Fruit fly (Drosophila melanogaster) whole organism, embryonic: Measurements from ENCODE around the gene CG17344.

Experiments
- Asciz ChIP-seq: fragments of 200-800 bp; sonication (Bioruptor generic); optimal IDR thresholded peaks from 2 replicates; lab custom pipeline; 2017; ENCODE audit warnings: missing biosample characterization, mild to moderate bottlenecking, missing genetic modification characterization, missing genetic modification reagents
- Blimp-1 ChIP-seq: fragments of 200-800 bp; sonication (Bioruptor generic); optimal IDR thresholded peaks from 3 replicates; lab custom pipeline; 2018; ENCODE audit warnings: missing biosample characterization, missing genetic modification characterization, mild to moderate bottlenecking, moderate library complexity, missing genetic modification reagents
- CG10462 ChIP-seq: fragments of 200-800 bp; sonication (Bioruptor generic); optimal IDR thresholded peaks from 2 replicates; lab custom pipeline; 2016; ENCODE audit warnings: missing biosample characterization, missing genetic modification characterization
- CG10979 ChIP-seq: fragments of 200-800 bp; sonication (Bioruptor generic); optimal IDR thresholded peaks from 2 replicates; lab custom pipeline; 2018; ENCODE audit warnings: missing biosample characterization, mild to moderate bottlenecking, missing genetic modification characterization, moderate library complexity
- CG11695 ChIP-seq: fragments of 200-800 bp; sonication (Bioruptor generic); IDR thresholded peaks from 3 replicates; pipeline ENCODE4 v1.3.6; 2022; ENCODE audit warnings: missing biosample characterization, missing genetic modification characterization
- CG11696 ChIP-seq: fragments of 200-800 bp; sonication (Bioruptor generic); IDR thresholded peaks from 2 replicates; pipeline ENCODE4 v1.3.6; 2022; ENCODE audit warnings: missing biosample characterization, missing genetic modification characterization
- CG15514 ChIP-seq: fragments of 200-800 bp; sonication (Bioruptor generic); optimal IDR thresholded peaks from 3 replicates; lab custom pipeline; 2017; ENCODE audit warnings: missing biosample characterization, missing genetic modification characterization, mild to moderate bottlenecking, moderate library complexity, missing genetic modification reagents
- CG17186 ChIP-seq: fragments of 200-800 bp; sonication (Bioruptor generic); optimal IDR thresholded peaks from 3 replicates; lab custom pipeline; 2017; ENCODE audit warnings: missing biosample characterization, missing genetic modification reagents, missing genetic modification characterization
- CG17612 ChIP-seq: fragments of 200-800 bp; sonication (Bioruptor generic); IDR thresholded peaks from 2 replicates; pipeline ENCODE4 v1.3.6; 2022; ENCODE audit warnings: missing biosample characterization, missing genetic modification characterization
- CG18262 ChIP-seq: fragments of 200-800 bp; optimal IDR thresholded peaks from 3 replicates; lab custom pipeline; 2019; ENCODE audit warnings: missing biosample characterization, mild to moderate bottlenecking, missing genetic modification characterization, moderate library complexity
- CG1832 ChIP-seq: fragments of 200-800 bp; sonication (Bioruptor generic); optimal IDR thresholded peaks from 2 replicates; lab custom pipeline; 2017; ENCODE audit warnings: missing biosample characterization, mild to moderate bottlenecking, missing genetic modification characterization, inconsistent platforms
- CG18476 ChIP-seq: fragments of 200-800 bp; sonication (Bioruptor generic); optimal IDR thresholded peaks from 2 replicates; lab custom pipeline; 2016; ENCODE audit warnings: missing biosample characterization, mild to moderate bottlenecking, missing genetic modification characterization
- CG2199 ChIP-seq: fragments of 200-800 bp; sonication (Bioruptor generic); IDR thresholded peaks from 3 replicates; pipeline ENCODE4 v1.3.6; 2022; ENCODE audit warnings: missing biosample characterization, missing genetic modification characterization
- CG2678 ChIP-seq: fragments of 200-800 bp; sonication (Bioruptor generic); optimal IDR thresholded peaks from 3 replicates; lab custom pipeline; 2019; ENCODE audit warnings: missing biosample characterization, mild to moderate bottlenecking, missing genetic modification characterization, moderate library complexity
- CG32532 ChIP-seq: fragments of 200-800 bp; sonication (Bioruptor generic); IDR thresholded peaks from 2 replicates; pipeline ENCODE4 v1.3.6; 2022; ENCODE audit warnings: missing biosample characterization, missing genetic modification characterization
- CG3281 ChIP-seq: fragments of 200-800 bp; sonication (Bioruptor generic); optimal IDR thresholded peaks from 3 replicates; lab custom pipeline; 2017; ENCODE audit warnings: missing biosample characterization, mild to moderate bottlenecking, missing genetic modification characterization
- CG42726 ChIP-seq: fragments of 200-800 bp; sonication (Bioruptor generic); IDR thresholded peaks from 2 replicates; pipeline ENCODE4 v1.3.6; 2022; ENCODE audit warnings: missing biosample characterization, missing genetic modification characterization; ENCODE audit not compliant: partially characterized antibody
- CG4360 ChIP-seq: fragments of 200-800 bp; sonication (Bioruptor generic); IDR thresholded peaks from 2 replicates; pipeline ENCODE4 v1.3.6; 2022; ENCODE audit warnings: missing biosample characterization, missing genetic modification characterization
- CG4424 ChIP-seq: fragments of 200-800 bp; sonication (Bioruptor generic); optimal IDR thresholded peaks from 3 replicates; lab custom pipeline; 2016; ENCODE audit warnings: missing biosample characterization, missing genetic modification characterization
- CG6791 ChIP-seq: fragments of 200-800 bp; sonication (Bioruptor generic); IDR thresholded peaks from 3 replicates; pipeline ENCODE4 v1.3.6; 2022; ENCODE audit warnings: missing biosample characterization, missing genetic modification characterization; ENCODE audit not compliant: partially characterized antibody
- CG7556 ChIP-seq: fragments of 200-800 bp; sonication (Bioruptor generic); optimal IDR thresholded peaks from 2 replicates; lab custom pipeline; 2017; ENCODE audit warnings: missing biosample characterization, mild to moderate bottlenecking, missing genetic modification characterization
- Camta ChIP-seq: fragments of 200-800 bp; sonication (Bioruptor generic); optimal IDR thresholded peaks from 2 replicates; lab custom pipeline; 2016; ENCODE audit warnings: missing biosample characterization, missing genetic modification characterization
- Dek ChIP-seq: fragments of 200-800 bp; sonication (Bioruptor generic); optimal IDR thresholded peaks from 3 replicates; lab custom pipeline; 2019; ENCODE audit warnings: missing biosample characterization, mild to moderate bottlenecking, missing genetic modification characterization, moderate library complexity
- Dip3 ChIP-seq: fragments of 200-800 bp; sonication (Bioruptor generic); optimal IDR thresholded peaks from 3 replicates; lab custom pipeline; 2016; ENCODE audit warnings: missing biosample characterization, missing genetic modification characterization
- Dref ChIP-seq: fragments of 200-800 bp; sonication (Bioruptor generic); IDR thresholded peaks from 2 replicates; pipeline ENCODE4 v1.3.6; 2022; ENCODE audit warnings: missing biosample characterization, missing genetic modification characterization
- Drgx ChIP-seq: fragments of 200-800 bp; sonication (Bioruptor generic); IDR thresholded peaks from 2 replicates; pipeline ENCODE4 v1.3.6; 2022; ENCODE audit warnings: missing biosample characterization, missing genetic modification characterization
- Ets65A ChIP-seq: fragments of 200-800 bp; sonication (Bioruptor generic); peaks from one replicate; lab custom pipeline; 2016; ENCODE audit warnings: missing biosample characterization, missing genetic modification characterization
- Fer3 ChIP-seq: fragments of 200-800 bp; sonication (Bioruptor generic); optimal IDR thresholded peaks from 2 replicates; lab custom pipeline; 2018; ENCODE audit warnings: missing biosample characterization, mild to moderate bottlenecking, missing genetic modification characterization, moderate library complexity
- HLHmδ ChIP-seq: fragments of 200-800 bp; sonication (Bioruptor generic); optimal IDR thresholded peaks from 2 replicates; lab custom pipeline; 2018; ENCODE audit warnings: missing biosample characterization, mild to moderate bottlenecking, missing genetic modification characterization, moderate library complexity
- Hr39 ChIP-seq: fragments of >200 bp; optimal IDR thresholded peaks from 2 replicates; lab custom pipeline; 2017
- PHDP ChIP-seq: fragments of 200-800 bp; sonication (Bioruptor generic); optimal IDR thresholded peaks from 3 replicates; lab custom pipeline; 2018; ENCODE audit warnings: missing biosample characterization, mild to moderate bottlenecking, missing genetic modification characterization, moderate library complexity
- Pdp1 ChIP-seq, 2 experiments: fragments of 200-800 bp; sonication (Bioruptor generic); optimal IDR thresholded peaks; 3 replicates each; lab custom pipeline; 2016; ENCODE audit warnings: missing biosample characterization in 2 of 2, missing genetic modification characterization in 2 of 2, mild to moderate bottlenecking in 1 of 2, moderate library complexity in 1 of 2
- Rfx ChIP-seq: fragments of 200-800 bp; sonication (Bioruptor generic); IDR thresholded peaks from 2 replicates; pipeline ENCODE4 v1.3.6; 2022; ENCODE audit warnings: missing biosample characterization, missing genetic modification characterization
- Spps ChIP-seq: fragments of 200-800 bp; sonication (Bioruptor generic); optimal IDR thresholded peaks from 2 replicates; lab custom pipeline; 2018; ENCODE audit warnings: missing biosample characterization, mild to moderate bottlenecking, missing genetic modification characterization
- Tbp ChIP-seq: fragments of >200 bp; optimal IDR thresholded peaks from 2 replicates; lab custom pipeline; 2018; ENCODE audit warnings: missing biosample characterization, missing genetic modification characterization
- Trl ChIP-seq, 3 experiments: fragments of >200 bp in 2 of 3; fragments of 200-800 bp in 1 of 3; sonication (Bioruptor generic) in 1 of 3; optimal IDR thresholded peaks; 2 replicates in 1 of 3; 3 replicates in 2 of 3; lab custom pipeline; 2016 to 2017; ENCODE audit warnings: missing biosample characterization in 1 of 3, missing genetic modification characterization in 1 of 3
- ac ChIP-seq: fragments of 200-800 bp; sonication (Bioruptor generic); optimal IDR thresholded peaks from 3 replicates; lab custom pipeline; 2017; ENCODE audit warnings: missing biosample characterization, mild to moderate bottlenecking, missing genetic modification characterization
- chinmo ChIP-seq: fragments of 200-800 bp; sonication (Bioruptor generic); IDR thresholded peaks from 4 replicates; pipeline ENCODE4 v1.3.6; 2022; ENCODE audit warnings: missing biosample characterization, missing genetic modification characterization; ENCODE audit not compliant: partially characterized antibody
- croc ChIP-seq: fragments of 200-800 bp; sonication (Bioruptor generic); conservative IDR thresholded peaks from 3 replicates; pipeline ENCODE4 v1.3.6; 2022; ENCODE audit warnings: missing biosample characterization, missing genetic modification characterization
- dmrt11E ChIP-seq: fragments of 200-800 bp; sonication (Bioruptor generic); optimal IDR thresholded peaks from 3 replicates; lab custom pipeline; 2018; ENCODE audit warnings: missing biosample characterization, mild to moderate bottlenecking, missing genetic modification characterization, moderate library complexity
- eyg ChIP-seq: fragments of 200-800 bp; sonication (Bioruptor generic); optimal IDR thresholded peaks from 3 replicates; lab custom pipeline; 2016; ENCODE audit warnings: missing biosample characterization, missing genetic modification characterization
- fru ChIP-seq: fragments of >200 bp; optimal IDR thresholded peaks from 2 replicates; lab custom pipeline; 2017
- gem ChIP-seq: fragments of 200-800 bp; sonication (Bioruptor generic); optimal IDR thresholded peaks from 2 replicates; lab custom pipeline; 2019; ENCODE audit warnings: missing biosample characterization, mild to moderate bottlenecking, missing genetic modification characterization, moderate library complexity
- grau ChIP-seq: fragments of 200-800 bp; optimal IDR thresholded peaks from 3 replicates; lab custom pipeline; 2019; ENCODE audit warnings: missing biosample characterization, mild to moderate bottlenecking, missing genetic modification characterization, moderate library complexity
- ind ChIP-seq: fragments of 200-800 bp; sonication (Bioruptor generic); optimal IDR thresholded peaks from 3 replicates; lab custom pipeline; 2016; ENCODE audit warnings: missing biosample characterization, missing genetic modification characterization
- lbe ChIP-seq: fragments of 200-800 bp; sonication (Bioruptor generic); optimal IDR thresholded peaks from 2 replicates; lab custom pipeline; 2016; ENCODE audit warnings: missing biosample characterization, mild to moderate bottlenecking, missing genetic modification characterization
- tgo ChIP-seq: fragments of 200-800 bp; sonication (Bioruptor generic); IDR thresholded peaks from 3 replicates; pipeline ENCODE4 v1.3.6; 2022; ENCODE audit warnings: missing biosample characterization, missing genetic modification characterization
- twi ChIP-seq: fragments of 200-800 bp; optimal IDR thresholded peaks from 2 replicates; lab custom pipeline; 2019; ENCODE audit warnings: missing biosample characterization, mild to moderate bottlenecking, missing genetic modification characterization, moderate library complexity
- vvl ChIP-seq: fragments of 200-800 bp; sonication (Bioruptor generic); IDR thresholded peaks from 2 replicates; pipeline ENCODE4 v1.3.6; 2022; ENCODE audit warnings: missing biosample characterization, missing genetic modification characterization

The CG17344 gene

dm6 chr2L:19142176-19142870, 40.5 kb downstream of the CG17344 start:
- TF ChIP-seq CG18476 (GFP tag; lab: Kevin White, UChicago) = no peak
- no peak for TF ChIP-seq twi
- TF ChIP-seq dmrt11E (tag; lab: Kevin White, UChicago) = peak; percentile 27
- TF ChIP-seq ac (GFP tag; lab: Kevin White, UChicago) = no peak
- no peak for TF ChIP-seq HLHmδ (GFP tag; lab: Kevin White, UChicago)
- no peak for TF ChIP-seq CG4424 (GFP tag; lab: Kevin White, UChicago)
- no peak for TF ChIP-seq CG6791 (GFP tag; lab: Robert Waterston, UW)
- TF ChIP-seq CG17186 (GFP tag; lab: Kevin White, UChicago) = no peak
- no peak for TF ChIP-seq Camta (GFP tag; lab: Kevin White, UChicago)
- TF ChIP-seq CG10462 (GFP tag; lab: Kevin White, UChicago) = no peak
- peak; percentile 53 for TF ChIP-seq gem (tag; lab: Kevin White, UChicago)
- TF ChIP-seq croc (GFP tag; lab: Robert Waterston, UW) = no peak
- TF ChIP-seq CG17612 (GFP tag; lab: Robert Waterston, UW) = no peak
- 0 out of 2 replicates have a peak, but pooled peaks have one; percentile 26 for TF ChIP-seq Rfx (GFP tag; lab: Robert Waterston, UW)
- no peak for TF ChIP-seq Asciz (GFP tag; lab: Kevin White, UChicago)
- TF ChIP-seq PHDP (tag; lab: Kevin White, UChicago) = peak; percentile 22
- no peak for TF ChIP-seq fru (lab: Kevin White, UChicago)
- no peak for TF ChIP-seq CG7556 (GFP tag; lab: Kevin White, UChicago)
- TF ChIP-seq Fer3 (tag; lab: Kevin White, UChicago) = peak; percentile 12
- peak; percentile 27 for TF ChIP-seq CG10979 (tag; lab: Kevin White, UChicago)
- TF ChIP-seq ind (GFP tag; lab: Kevin White, UChicago) = no peak
- TF ChIP-seq chinmo (GFP tag; lab: Robert Waterston, UW) = peak; percentile 85
- TF ChIP-seq Ets65A (GFP tag; lab: Kevin White, UChicago) = no peak
- 0 out of 3 replicates have a peak, but pooled peaks have one; percentile 64 for TF ChIP-seq CG2199 (GFP tag; lab: Robert Waterston, UW)
- no peak for TF ChIP-seq CG42726 (GFP tag; lab: Robert Waterston, UW)
- peak in 1 of 2 experiments; percentile 6 for TF ChIP-seq Pdp1 (GFP tag; optimal IDR thresholded peaks at IDR 0.05; lab: Kevin White, UChicago)
- TF ChIP-seq Spps (tag; lab: Kevin White, UChicago) = peak; percentile 4
- TF ChIP-seq CG3281 (GFP tag; lab: Kevin White, UChicago) = peak; percentile 6
- peak; percentile 2 for TF ChIP-seq Dip3 (GFP tag; lab: Kevin White, UChicago)
- TF ChIP-seq Hr39 (lab: Kevin White, UChicago) = no peak
- no peak for TF ChIP-seq Dek (tag; lab: Kevin White, UChicago)
- TF ChIP-seq CG18262 (tag; lab: Kevin White, UChicago) = peak; percentile 30
- peak; percentile 13 for TF ChIP-seq CG1832 (GFP tag; lab: Kevin White, UChicago)
- peak; percentile 40 for TF ChIP-seq Drgx
- no peak for TF ChIP-seq eyg (GFP tag; lab: Kevin White, UChicago)
- peak; percentile 58 for TF ChIP-seq lbe (GFP tag; lab: Kevin White, UChicago)
- TF ChIP-seq CG2678 (tag; lab: Kevin White, UChicago) = peak; percentile 16
- no peak; the same call in 1 of the 2 replicates for TF ChIP-seq CG32532 (GFP tag; lab: Robert Waterston, UW)
- peak; percentile 37 for TF ChIP-seq Blimp-1
- peak; percentile 13; the same call in 1 of the 2 replicates for TF ChIP-seq vvl (GFP tag; lab: Robert Waterston, UW)
- TF ChIP-seq Dref (GFP tag; lab: Robert Waterston, UW) = no peak
- no peak for TF ChIP-seq tgo (GFP tag; lab: Robert Waterston, UW)
- TF ChIP-seq CG11695 = peak; percentile 47; the same call in 1 of the 3 replicates
- TF ChIP-seq Tbp = no peak
- no peak for TF ChIP-seq CG11696 (GFP tag; lab: Robert Waterston, UW)
- TF ChIP-seq CG4360 = 0 out of 2 replicates have a peak, but pooled peaks have one; percentile 9
- TF ChIP-seq Trl (optimal IDR thresholded peaks at IDR 0.05; lab: Kevin White, UChicago) = no peak
- peak; percentile 13 for TF ChIP-seq Trl (GFP tag; optimal IDR thresholded peaks at IDR 0.05; lab: Kevin White, UChicago)
- peak; percentile 17 for TF ChIP-seq grau (tag; lab: Kevin White, UChicago)
- no peak for TF ChIP-seq CG15514 (GFP tag; lab: Kevin White, UChicago)
